Worm (Caenorhabditis elegans): Measurements from ENCODE around the gene K07E8.7.

K07E8.7 gene

DNA sequence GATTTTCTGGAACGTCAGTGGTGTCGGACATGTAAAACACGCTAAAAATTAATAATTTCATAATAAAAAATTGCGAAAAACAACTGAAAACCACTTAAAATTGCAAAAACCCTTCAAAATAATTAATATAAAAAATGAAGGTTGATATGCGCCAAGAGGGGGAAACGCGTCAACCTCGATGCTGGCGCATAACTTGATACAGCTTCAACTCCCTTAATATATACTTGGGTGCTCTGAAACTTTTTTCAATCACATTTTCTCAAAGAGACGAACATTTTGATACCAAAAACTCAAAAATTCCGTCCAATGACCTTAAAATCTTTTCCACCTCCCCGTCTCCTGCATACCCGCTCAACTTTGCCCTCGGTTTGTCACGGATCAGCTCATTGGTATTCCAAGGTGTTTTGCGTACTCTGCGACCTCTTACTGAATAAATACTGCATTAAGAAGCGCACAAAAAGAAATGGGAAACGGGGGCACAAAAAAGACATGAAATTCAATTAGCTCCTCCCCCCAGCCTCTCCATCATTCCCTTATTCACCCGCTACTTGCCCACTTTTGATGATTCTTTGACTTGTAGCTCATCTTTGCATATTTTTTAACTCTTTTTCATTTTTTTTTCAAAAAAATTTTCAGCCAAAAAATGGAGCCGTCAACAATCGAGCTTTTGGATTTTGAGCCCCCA is at the start of gene K07E8.7, which contains the start of gene frpr-14:
Gene K07E8.7 (minus strand): TSS at position 47 of the 685 bp plus-strand sequence.
Gene frpr-14 (plus strand): TSS at position 635 of the 685 bp plus-strand sequence.
- no peak for TF ChIP-seq unc-62 (GFP tag; optimal IDR thresholded peaks at IDR 0.05)

DNA sequence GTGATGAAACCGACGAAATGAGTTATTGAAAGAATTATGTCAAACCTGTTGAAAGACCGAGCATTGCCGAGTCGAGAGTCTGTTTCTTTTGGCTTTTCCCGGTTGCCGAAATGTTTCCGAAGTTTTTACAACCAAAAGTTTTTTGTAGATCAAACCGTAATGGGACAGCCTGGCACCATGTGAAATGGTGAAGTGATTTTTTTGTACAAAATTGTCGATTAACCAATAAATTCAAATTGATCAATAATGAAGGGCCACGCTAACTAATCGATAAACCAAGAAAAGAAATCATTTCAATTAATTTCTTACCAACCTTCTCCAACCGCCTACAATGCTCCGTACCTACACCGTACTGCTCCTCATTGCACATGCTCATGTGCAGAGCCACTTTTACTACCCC is 41.4 kb upstream of the K07E8.7 start, which contains the start of gene T02H6.3:
Gene T02H6.3 (plus strand): TSS at position 301 of the 400 bp plus-strand sequence.
- TF ChIP-seq unc-62 (GFP tag; optimal IDR thresholded peaks at IDR 0.05) = no peak

DNA sequence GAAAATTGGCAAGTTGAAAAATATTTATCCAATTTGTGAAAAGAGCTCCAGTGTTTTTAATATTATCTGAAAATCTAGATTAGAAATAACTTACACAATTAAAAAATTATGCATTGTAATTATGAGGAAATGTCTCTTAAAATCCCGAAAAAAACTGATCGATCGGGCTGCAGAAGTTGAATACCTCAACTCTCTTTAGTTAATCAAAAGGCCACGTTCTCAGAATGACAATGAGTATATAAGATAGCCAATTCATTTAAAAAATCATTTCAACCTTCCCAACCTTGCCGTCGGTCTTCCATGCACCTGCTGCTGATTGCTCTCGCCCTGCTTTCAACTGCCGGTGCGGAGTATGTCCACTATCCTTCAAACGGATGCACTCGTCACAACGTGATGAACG is 39.6 kb upstream of the K07E8.7 start, which contains the start of gene T02H6.4:
Gene T02H6.4 (plus strand): TSS at position 301 of the 400 bp plus-strand sequence.
- TF ChIP-seq unc-62 (GFP tag; optimal IDR thresholded peaks at IDR 0.05) = no peak

DNA sequence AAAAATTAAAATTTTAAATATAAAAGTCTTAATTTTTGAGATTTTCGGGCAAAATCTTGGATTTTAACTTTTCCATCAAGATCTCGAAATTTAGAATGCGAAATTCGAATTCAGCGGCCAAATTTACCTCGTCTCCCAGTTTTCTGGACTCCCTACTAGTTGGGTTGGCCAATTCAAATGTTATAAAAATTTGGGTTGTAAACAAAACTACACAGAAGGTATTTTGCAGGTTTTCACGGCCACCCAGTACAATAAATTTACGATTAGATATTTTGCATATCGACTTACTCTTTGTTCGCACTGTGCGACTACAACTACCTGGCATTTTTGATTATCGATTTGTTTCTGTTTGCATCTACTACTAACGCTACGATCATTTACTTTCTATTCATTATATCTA is 34.6 kb upstream of the K07E8.7 start, which contains the start of gene T02H6.5:
Gene T02H6.5 (plus strand): TSS at position 301 of the 400 bp plus-strand sequence.
- TF ChIP-seq unc-62 (GFP tag; optimal IDR thresholded peaks at IDR 0.05) = no peak

DNA sequence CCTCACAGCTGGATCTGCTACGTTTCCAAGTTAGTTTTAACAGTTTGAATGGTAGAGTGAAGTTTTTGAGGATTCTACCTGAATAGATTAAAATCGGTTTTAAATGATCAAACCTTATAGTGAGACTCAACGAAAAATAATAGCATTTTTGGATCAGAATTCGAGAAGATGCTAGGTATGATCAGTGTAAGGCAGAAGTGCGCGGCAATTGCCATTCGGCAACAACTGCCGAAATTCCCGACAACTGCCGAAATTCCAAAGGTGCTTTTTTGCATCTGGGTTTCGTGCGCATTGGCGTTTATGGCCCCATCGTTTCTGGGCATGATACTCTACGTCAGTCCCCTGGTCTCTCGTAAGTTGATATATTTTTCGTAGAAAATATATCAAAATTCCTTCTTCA is 33.3 kb upstream of the K07E8.7 start, which contains the start of gene T02H6.6:
Gene T02H6.6 (plus strand): TSS at position 301 of the 400 bp plus-strand sequence.
- no peak for TF ChIP-seq unc-62 (GFP tag; optimal IDR thresholded peaks at IDR 0.05)

DNA sequence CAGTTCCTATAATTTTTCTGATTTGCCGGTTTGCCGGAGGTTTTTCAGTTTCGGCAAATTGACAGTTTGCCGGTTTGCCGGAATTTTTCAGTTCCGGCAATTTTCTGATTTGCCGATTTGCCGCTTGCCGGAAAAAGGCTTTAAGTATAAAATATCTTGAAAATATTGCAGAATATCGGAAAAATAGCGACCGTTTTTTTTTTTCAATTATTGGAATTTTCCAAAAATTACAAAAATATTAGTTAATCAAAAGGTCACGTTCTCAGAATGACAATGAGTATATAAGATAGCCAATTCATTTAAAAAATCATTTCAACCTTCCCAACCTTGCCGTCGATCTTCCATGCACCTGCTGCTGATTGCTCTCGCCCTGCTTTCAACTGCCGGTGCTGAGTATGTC is 32.2 kb upstream of the K07E8.7 start, which contains the start of gene T02H6.7:
Gene T02H6.7 (plus strand): TSS at position 301 of the 400 bp plus-strand sequence.
- no peak for TF ChIP-seq unc-62 (GFP tag; optimal IDR thresholded peaks at IDR 0.05)

DNA sequence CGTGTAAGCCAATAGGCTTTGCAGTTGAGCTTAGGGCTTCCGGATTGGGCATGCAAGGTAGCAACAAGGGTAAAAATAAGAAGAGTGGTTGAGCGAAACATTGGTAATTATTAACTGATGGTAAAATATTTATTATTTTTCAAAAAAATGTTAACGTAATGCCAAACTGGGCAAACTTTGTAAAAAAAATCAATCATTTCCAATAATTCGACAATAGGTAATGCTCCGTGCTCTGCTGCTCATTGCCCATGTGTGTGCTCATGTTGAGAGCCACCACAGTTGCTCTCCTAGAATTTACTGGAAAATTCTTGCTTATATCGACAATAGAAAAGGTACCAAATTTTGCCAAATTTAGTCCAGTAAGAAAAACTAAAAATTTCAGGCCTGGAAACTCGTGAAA is 30.4 kb upstream of the K07E8.7 start, which contains the start of the genes T02H6.10 and T02H6.8:
Gene T02H6.10 (minus strand): TSS at position 101 of the 400 bp plus-strand sequence.
Gene T02H6.8 (plus strand): TSS at position 221 of the 400 bp plus-strand sequence.
- TF ChIP-seq unc-62 (GFP tag; optimal IDR thresholded peaks at IDR 0.05) = no peak

DNA sequence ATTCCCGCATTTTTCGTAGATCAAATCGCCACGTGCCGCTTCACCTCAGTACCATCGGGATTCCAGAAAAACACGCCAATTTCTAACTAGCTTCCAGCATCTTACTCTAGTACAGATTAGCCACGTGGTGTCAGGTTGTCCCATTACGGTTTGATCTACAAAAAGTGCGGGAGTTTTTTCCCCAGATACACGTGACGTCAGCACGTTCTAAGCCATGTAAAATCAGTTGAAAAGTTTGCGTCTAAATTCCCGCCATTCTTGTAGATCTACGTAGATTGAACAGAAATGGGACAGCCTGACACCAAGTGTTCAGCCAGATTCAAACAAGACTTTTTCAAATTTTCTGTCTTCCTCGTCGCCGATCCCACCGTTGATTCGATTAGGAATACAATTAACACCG is 28.4 kb upstream of the K07E8.7 start, which contains the start of gene T02H6.9:
Gene T02H6.9 (plus strand): TSS at position 301 of the 400 bp plus-strand sequence.
- TF ChIP-seq unc-62 (GFP tag; optimal IDR thresholded peaks at IDR 0.05) = no peak

DNA sequence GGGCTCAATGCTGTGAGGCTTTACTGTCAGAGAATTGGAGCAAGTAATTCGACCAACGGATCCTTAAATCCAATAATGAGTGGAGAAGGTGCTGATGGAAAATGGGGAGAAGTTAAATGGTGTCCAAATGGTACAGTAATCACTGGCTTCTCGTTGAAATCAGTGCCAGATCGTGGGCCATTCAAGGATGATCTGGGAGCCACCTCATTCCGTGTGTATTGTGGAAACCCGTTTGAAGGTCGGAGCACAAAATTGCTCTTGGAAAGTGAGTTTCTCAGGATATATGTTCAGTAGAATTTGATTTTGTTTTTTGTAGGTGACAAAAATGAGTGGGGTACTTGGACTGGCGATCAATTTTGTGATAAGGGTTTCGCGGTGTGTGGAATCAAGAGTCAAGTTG is 25.7 kb upstream of the K07E8.7 start:
- TF ChIP-seq unc-62 (GFP tag; optimal IDR thresholded peaks at IDR 0.05) = no peak

DNA sequence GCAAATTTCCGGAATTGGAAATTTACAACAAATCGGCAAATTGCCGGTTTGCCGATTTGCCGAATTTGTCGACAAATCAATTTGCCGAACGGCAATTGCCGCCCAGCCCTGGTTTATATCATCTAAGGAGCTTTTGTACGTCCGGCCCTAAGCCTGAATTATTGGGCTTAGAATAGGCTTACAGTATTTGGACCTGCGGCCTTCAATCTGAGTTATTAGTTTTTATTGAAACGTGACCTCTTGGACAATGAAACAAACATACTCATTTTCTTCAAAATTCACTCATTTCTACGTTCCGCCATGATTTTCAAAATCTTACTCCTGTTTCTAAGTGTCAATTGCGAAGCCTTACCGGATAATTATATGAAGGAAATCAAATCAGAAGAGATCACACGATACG is 25.1 kb upstream of the K07E8.7 start, which contains the start of gene Y39F10C.1:
Gene Y39F10C.1 (plus strand): TSS at position 301 of the 400 bp plus-strand sequence.
- no peak for TF ChIP-seq unc-62 (GFP tag; optimal IDR thresholded peaks at IDR 0.05)

DNA sequence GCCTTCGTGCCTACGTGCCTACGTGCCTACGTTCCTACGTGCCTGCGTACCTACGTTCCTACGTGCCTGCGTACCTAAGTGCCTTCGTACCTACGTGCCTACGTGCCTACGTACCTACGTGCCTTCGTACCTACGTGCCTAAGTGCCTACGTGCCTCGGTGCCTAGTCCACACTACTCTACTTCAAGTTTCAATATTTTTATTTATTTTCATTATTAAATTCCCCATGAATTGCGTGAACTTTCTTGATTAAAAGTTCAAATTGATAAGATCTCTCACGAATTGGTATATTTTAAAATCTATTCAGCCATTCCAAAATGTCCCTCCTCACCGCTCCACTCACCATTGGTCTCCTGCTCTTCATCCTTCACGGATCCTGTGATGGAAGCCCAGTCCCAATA is 23.9 kb upstream of the K07E8.7 start, which contains the start of gene Y39F10C.3:
Gene Y39F10C.3 (plus strand): TSS at position 301 of the 400 bp plus-strand sequence.
- no peak for TF ChIP-seq unc-62 (GFP tag; optimal IDR thresholded peaks at IDR 0.05)

DNA sequence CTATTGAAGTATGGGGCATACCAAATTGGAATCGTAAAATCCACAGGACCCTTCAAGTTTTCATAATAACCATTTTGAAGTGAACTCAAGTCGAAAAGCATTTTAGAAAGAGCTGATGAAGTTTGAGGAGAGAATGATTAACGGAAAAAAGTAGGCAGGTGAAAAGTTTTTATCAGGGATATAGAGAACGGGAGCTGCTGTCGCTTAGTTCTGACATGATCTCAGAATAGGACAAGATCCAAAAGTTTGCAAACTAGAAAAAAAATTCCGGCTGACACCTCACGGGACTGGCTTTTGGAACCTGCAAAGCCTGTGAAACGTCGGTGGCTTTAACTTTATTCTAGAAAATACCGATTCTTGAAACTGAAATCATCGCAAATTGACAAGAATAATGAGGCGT is 20.9 kb upstream of the K07E8.7 start, which contains the start of gene sri-46:
Gene sri-46 (minus strand): TSS at position 101 of the 400 bp plus-strand sequence.
- no peak for TF ChIP-seq unc-62 (GFP tag; optimal IDR thresholded peaks at IDR 0.05)

DNA sequence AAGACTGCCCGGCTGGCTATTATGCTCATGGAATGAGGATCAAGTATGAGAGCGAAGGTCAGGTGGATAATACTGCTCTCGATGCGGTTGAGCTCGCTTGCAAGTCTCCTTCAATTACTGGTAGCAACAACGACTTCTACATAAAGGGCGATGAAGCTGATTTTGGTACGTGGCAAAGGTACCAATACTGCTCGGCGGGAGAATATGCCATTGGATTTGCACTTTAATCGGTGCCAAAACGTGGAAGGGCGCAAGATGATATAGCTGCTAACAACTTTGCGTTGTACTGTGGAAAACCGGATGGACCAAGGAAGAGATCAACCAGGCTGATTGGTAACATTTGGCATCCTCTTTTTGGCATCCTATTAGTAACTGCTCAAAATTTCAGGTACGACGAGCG is 17.7 kb upstream of the K07E8.7 start:
- no peak for TF ChIP-seq unc-62 (GFP tag; optimal IDR thresholded peaks at IDR 0.05)

DNA sequence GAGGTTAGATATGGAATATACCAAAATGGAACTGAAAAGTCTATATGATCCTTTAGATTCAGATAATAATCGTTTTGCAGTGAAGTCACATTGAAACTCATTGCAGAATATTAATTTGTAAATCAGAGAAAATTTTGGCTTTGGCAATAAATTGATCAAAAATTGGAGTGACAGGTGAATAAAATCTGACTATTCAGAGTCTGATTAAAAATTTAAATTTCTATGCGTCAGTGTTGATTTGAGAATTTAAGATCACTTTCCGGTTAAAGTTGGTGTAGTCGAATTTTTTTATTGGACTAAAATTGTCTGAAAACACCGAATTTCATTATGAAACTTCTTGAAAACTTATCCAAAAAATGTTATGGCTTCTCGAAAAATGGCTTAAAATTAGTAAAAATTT is 11.5 kb upstream of the K07E8.7 start, which contains the start of gene sri-45:
Gene sri-45 (minus strand): TSS at position 101 of the 400 bp plus-strand sequence.
- TF ChIP-seq unc-62 (GFP tag; optimal IDR thresholded peaks at IDR 0.05) = no peak

DNA sequence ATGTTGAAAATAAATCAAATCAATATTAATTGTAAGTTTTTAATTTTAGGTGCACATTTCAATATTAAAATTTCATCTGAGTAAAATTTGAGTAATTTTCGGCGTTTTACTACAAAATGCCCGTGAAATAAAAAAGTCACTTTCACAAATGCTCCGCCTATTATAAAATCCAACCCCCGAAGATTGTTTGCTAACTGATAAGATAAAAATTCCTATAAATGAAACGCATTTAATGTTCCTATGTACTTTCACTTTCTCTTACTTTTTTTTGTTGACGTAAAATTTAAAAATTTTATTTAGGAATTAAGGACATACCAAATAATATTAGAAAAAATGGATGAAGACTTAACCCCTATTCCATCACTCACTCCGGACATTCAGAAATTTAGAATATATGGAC is 8.2 kb upstream of the K07E8.7 start, which contains the start of gene sdz-24:
Gene sdz-24 (plus strand): TSS at position 301 of the 400 bp plus-strand sequence.
- TF ChIP-seq unc-62 (GFP tag; optimal IDR thresholded peaks at IDR 0.05) = no peak

DNA sequence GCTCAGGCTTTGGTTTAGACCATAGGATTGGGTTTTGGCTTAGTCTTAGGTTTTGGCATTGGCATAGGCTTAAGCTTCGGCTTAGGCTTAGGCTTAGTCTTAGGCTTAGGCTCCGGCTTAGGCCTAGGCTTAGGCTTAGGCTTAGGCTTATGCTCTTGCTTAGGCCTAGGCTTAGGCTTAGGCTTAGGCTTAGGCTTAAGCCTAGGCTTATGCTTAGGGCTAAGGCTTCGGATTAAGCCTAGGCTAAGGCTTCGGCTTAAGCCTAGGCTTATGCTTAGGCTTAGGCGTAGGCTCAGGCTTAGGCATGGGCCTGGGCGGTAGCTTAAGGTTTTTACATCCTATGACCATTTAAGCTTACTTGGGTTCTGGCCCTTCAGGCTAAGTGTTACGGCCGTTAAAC is 1.2 kb upstream of the K07E8.7 start:
- TF ChIP-seq unc-62 (GFP tag; optimal IDR thresholded peaks at IDR 0.05) = no peak
